Fruit fly (Drosophila melanogaster) whole organism, embryonic: ENCODE data around the gene CG31468.

ENCODE experiments used
- CG13894 ChIP-seq: fragments of 200-800 bp; sonication (Bioruptor generic); optimal IDR thresholded peaks from 3 replicates; lab custom pipeline; 2018; ENCODE audit warnings: missing biosample characterization, mild to moderate bottlenecking, missing genetic modification characterization, moderate library complexity
- CG3407 ChIP-seq: fragments of 200-800 bp; sonication (Bioruptor generic); optimal IDR thresholded peaks from 2 replicates; lab custom pipeline; 2018; ENCODE audit warnings: missing biosample characterization, mild to moderate bottlenecking, missing genetic modification characterization
- CG7271 ChIP-seq: fragments of 200-800 bp; sonication (Bioruptor generic); optimal IDR thresholded peaks from 2 replicates; lab custom pipeline; 2018; ENCODE audit warnings: missing biosample characterization, mild to moderate bottlenecking, missing genetic modification characterization, moderate library complexity
- Dll ChIP-seq: fragments of 200-800 bp; sonication (Bioruptor generic); IDR thresholded peaks from 4 replicates; pipeline ENCODE4 v1.3.6; 2022; ENCODE audit warnings: missing biosample characterization, missing genetic modification characterization; ENCODE audit not compliant: partially characterized antibody
- Ets65A ChIP-seq: fragments of 200-800 bp; sonication (Bioruptor generic); peaks from one replicate; lab custom pipeline; 2016; ENCODE audit warnings: missing biosample characterization, missing genetic modification characterization
- Med ChIP-seq: fragments of 200-800 bp; sonication (Bioruptor generic); peaks from one replicate; lab custom pipeline; 2016; ENCODE audit warnings: missing biosample characterization, missing genetic modification characterization, mild to moderate bottlenecking, inconsistent platforms, moderate library complexity
- abd-A ChIP-seq: fragments of 200-800 bp; sonication (Bioruptor generic); optimal IDR thresholded peaks from 3 replicates; lab custom pipeline; 2019; ENCODE audit warnings: missing biosample characterization, mild to moderate bottlenecking, missing genetic modification characterization, moderate library complexity
- crol ChIP-seq: fragments of 200-800 bp; sonication (Bioruptor generic); IDR thresholded peaks from 2 replicates; pipeline ENCODE4 v1.3.6; 2022; ENCODE audit warnings: missing biosample characterization, missing genetic modification characterization

The CG31468 gene

dm6 chr3R:23649831-23650230 lies 50.3 kb downstream of the CG31468 start:
- peak; percentile 32 for TF ChIP-seq Med
- TF ChIP-seq crol: peak; percentile 48; the same call in 1 of the 2 replicates
- TF ChIP-seq Ets65A (GFP tag; lab: Kevin White, UChicago): peak; percentile 63
- TF ChIP-seq Dll: no peak
- no peak for TF ChIP-seq CG3407 (GFP tag; lab: Kevin White, UChicago)
- peak; percentile 90 for TF ChIP-seq abd-A (tag; lab: Kevin White, UChicago)
- peak; percentile 15 for TF ChIP-seq CG13894
- no peak for TF ChIP-seq CG7271 (tag; lab: Kevin White, UChicago)
